Fruit fly (Drosophila melanogaster) whole organism, embryonic: ENCODE data around the gene edin.

Source experiments
- CG10431 ChIP-seq: fragments of 200-800 bp; sonication (Bioruptor generic); optimal IDR thresholded peaks from 3 replicates; lab custom pipeline; 2018; ENCODE audit warnings: missing biosample characterization, mild to moderate bottlenecking, missing genetic modification characterization
- CG12104 ChIP-seq: fragments of 200-800 bp; sonication (Bioruptor generic); optimal IDR thresholded peaks from 3 replicates; lab custom pipeline; 2016; ENCODE audit warnings: missing biosample characterization, missing genetic modification characterization
- CG12155 ChIP-seq: fragments of 200-800 bp; sonication (Bioruptor generic); optimal IDR thresholded peaks from 3 replicates; lab custom pipeline; 2016; ENCODE audit warnings: missing biosample characterization, missing genetic modification characterization
- CG12219 ChIP-seq: fragments of 200-800 bp; sonication (Bioruptor generic); optimal IDR thresholded peaks from 3 replicates; lab custom pipeline; 2018; ENCODE audit warnings: missing biosample characterization, mild to moderate bottlenecking, missing genetic modification characterization
- CG1602 ChIP-seq: fragments of 200-800 bp; sonication (Bioruptor generic); optimal IDR thresholded peaks from 3 replicates; lab custom pipeline; 2016; ENCODE audit warnings: missing biosample characterization, missing genetic modification characterization
- CG16863 ChIP-seq: fragments of 200-800 bp; sonication (Bioruptor generic); optimal IDR thresholded peaks from 3 replicates; lab custom pipeline; 2016; ENCODE audit warnings: missing biosample characterization, missing genetic modification characterization
- CG17612 ChIP-seq: fragments of 200-800 bp; sonication (Bioruptor generic); IDR thresholded peaks from 2 replicates; pipeline ENCODE4 v1.3.6; 2022; ENCODE audit warnings: missing biosample characterization, missing genetic modification characterization
- CG17912 ChIP-seq: fragments of 200-800 bp; sonication (Bioruptor generic); optimal IDR thresholded peaks from 2 replicates; lab custom pipeline; 2018; ENCODE audit warnings: missing biosample characterization, mild to moderate bottlenecking, missing genetic modification characterization
- CG31365 ChIP-seq: fragments of 200-800 bp; sonication (Bioruptor generic); optimal IDR thresholded peaks from 2 replicates; lab custom pipeline; 2018; ENCODE audit warnings: missing biosample characterization, mild to moderate bottlenecking, missing genetic modification characterization
- CG31388 ChIP-seq: fragments of 200-800 bp; sonication (Bioruptor generic); optimal IDR thresholded peaks from 2 replicates; lab custom pipeline; 2016; ENCODE audit warnings: missing biosample characterization, missing genetic modification characterization
- CG4282 ChIP-seq: fragments of 200-800 bp; sonication (Bioruptor generic); optimal IDR thresholded peaks from 2 replicates; lab custom pipeline; 2016; ENCODE audit warnings: missing biosample characterization, missing genetic modification characterization
- CG5953 ChIP-seq: fragments of 200-800 bp; sonication (Bioruptor generic); IDR thresholded peaks from 2 replicates; pipeline ENCODE4 v1.3.6; 2022; ENCODE audit warnings: missing biosample characterization, missing genetic modification characterization
- CG8290 ChIP-seq, 3 experiments: fragments of 200-800 bp; sonication (Bioruptor generic); optimal IDR thresholded peaks; 2 replicates each; lab custom pipeline; 2016 to 2019; ENCODE audit warnings: missing biosample characterization in 3 of 3, missing genetic modification characterization in 3 of 3, mild to moderate bottlenecking in 2 of 3, moderate library complexity in 1 of 3
- CG8924 ChIP-seq: fragments of 200-800 bp; optimal IDR thresholded peaks from 3 replicates; lab custom pipeline; 2019; ENCODE audit warnings: missing biosample characterization, mild to moderate bottlenecking, missing genetic modification characterization, moderate library complexity
- CG9437 ChIP-seq: fragments of 200-800 bp; sonication (Bioruptor generic); optimal IDR thresholded peaks from 2 replicates; lab custom pipeline; 2018; ENCODE audit warnings: missing biosample characterization, mild to moderate bottlenecking, missing genetic modification characterization
- Dbx ChIP-seq: fragments of 200-800 bp; sonication (Bioruptor generic); IDR thresholded peaks from 3 replicates; pipeline ENCODE4 v1.3.6; 2022; ENCODE audit warnings: missing biosample characterization, missing genetic modification characterization
- Dll ChIP-seq: fragments of 200-800 bp; sonication (Bioruptor generic); IDR thresholded peaks from 4 replicates; pipeline ENCODE4 v1.3.6; 2022; ENCODE audit warnings: missing biosample characterization, missing genetic modification characterization; ENCODE audit not compliant: partially characterized antibody
- E2f2 ChIP-seq: fragments of 200-800 bp; sonication (Bioruptor generic); IDR thresholded peaks from 2 replicates; pipeline ENCODE4 v1.3.6; 2022; ENCODE audit warnings: missing biosample characterization, missing genetic modification characterization
- HHEX ChIP-seq: fragments of 200-800 bp; sonication (Bioruptor generic); optimal IDR thresholded peaks from 3 replicates; lab custom pipeline; 2017; ENCODE audit warnings: missing biosample characterization, mild to moderate bottlenecking, missing genetic modification characterization, missing genetic modification reagents
- Hey ChIP-seq: fragments of 200-800 bp; sonication (Bioruptor generic); optimal IDR thresholded peaks from 3 replicates; lab custom pipeline; 2018; ENCODE audit warnings: missing biosample characterization, mild to moderate bottlenecking, missing genetic modification characterization
- Hmr ChIP-seq: fragments of 200-800 bp; sonication (Bioruptor generic); optimal IDR thresholded peaks from 3 replicates; lab custom pipeline; 2017; ENCODE audit warnings: mild to moderate bottlenecking, missing biosample characterization, missing genetic modification reagents, missing genetic modification characterization
- Lpt ChIP-seq: fragments of >200 bp; optimal IDR thresholded peaks from 2 replicates; lab custom pipeline; 2018; ENCODE audit warnings: missing biosample characterization, missing genetic modification characterization
- NfI ChIP-seq: fragments of 200-800 bp; sonication (Bioruptor generic); optimal IDR thresholded peaks from 3 replicates; lab custom pipeline; 2018; ENCODE audit warnings: missing biosample characterization, mild to moderate bottlenecking, missing genetic modification characterization, moderate library complexity
- Opbp ChIP-seq: fragments of 200-800 bp; sonication (Bioruptor generic); IDR thresholded peaks from 3 replicates; pipeline ENCODE4 v1.3.6; 2022; ENCODE audit warnings: missing biosample characterization, missing genetic modification characterization; ENCODE audit not compliant: partially characterized antibody
- Optix ChIP-seq: fragments of 200-800 bp; sonication (Bioruptor generic); IDR thresholded peaks from 3 replicates; pipeline ENCODE4 v1.3.6; 2022; ENCODE audit warnings: missing biosample characterization, missing genetic modification characterization
- Stat92E ChIP-seq, 3 experiments: fragments of >200 bp in 2 of 3; fragments of 200-800 bp in 1 of 3; sonication (Bioruptor generic) in 1 of 3; optimal IDR thresholded peaks; 2 replicates each; lab custom pipeline; 2017 to 2019; ENCODE audit warnings: missing biosample characterization in 3 of 3, missing genetic modification characterization in 3 of 3, mild to moderate bottlenecking in 1 of 3, moderate library complexity in 1 of 3
- Taf1 ChIP-seq: fragments of 200-800 bp; sonication (Bioruptor generic); IDR thresholded peaks from 2 replicates; pipeline ENCODE4 v1.3.6; 2022; ENCODE audit warnings: missing biosample characterization, missing genetic modification characterization
- Trl ChIP-seq, 3 experiments: fragments of >200 bp in 2 of 3; fragments of 200-800 bp in 1 of 3; sonication (Bioruptor generic) in 1 of 3; optimal IDR thresholded peaks; 2 replicates in 1 of 3; 3 replicates in 2 of 3; lab custom pipeline; 2016 to 2017; ENCODE audit warnings: missing biosample characterization in 1 of 3, missing genetic modification characterization in 1 of 3
- bbx ChIP-seq: fragments of 200-800 bp; sonication (Bioruptor generic); IDR thresholded peaks from 2 replicates; pipeline ENCODE4 v1.3.6; 2022; ENCODE audit warnings: missing biosample characterization, missing genetic modification characterization; ENCODE audit not compliant: partially characterized antibody
- bsh ChIP-seq, 2 experiments: fragments of 200-800 bp; sonication (Bioruptor generic); optimal IDR thresholded peaks; 2 replicates each; lab custom pipeline; 2017 to 2018; ENCODE audit warnings: mild to moderate bottlenecking in 2 of 2, missing biosample characterization in 2 of 2, missing genetic modification characterization in 2 of 2, moderate library complexity in 1 of 2
- cwo ChIP-seq: fragments of 200-800 bp; sonication (Bioruptor generic); optimal IDR thresholded peaks from 3 replicates; lab custom pipeline; 2017; ENCODE audit warnings: missing biosample characterization, missing genetic modification characterization, mild to moderate bottlenecking, moderate library complexity, missing genetic modification reagents
- dpn ChIP-seq, 2 experiments: fragments of 200-800 bp; sonication (Bioruptor generic); optimal IDR thresholded peaks; 3 replicates each; lab custom pipeline; 2016; ENCODE audit warnings: missing biosample characterization in 2 of 2, missing genetic modification characterization in 2 of 2
- exex ChIP-seq: fragments of 200-800 bp; sonication (Bioruptor generic); optimal IDR thresholded peaks from 4 replicates; lab custom pipeline; 2018; ENCODE audit warnings: missing biosample characterization, mild to moderate bottlenecking, missing genetic modification characterization, moderate library complexity
- ftz-f1 ChIP-seq: fragments of 200-800 bp; sonication (Bioruptor generic); optimal IDR thresholded peaks from 2 replicates; lab custom pipeline; 2016; ENCODE audit warnings: missing biosample characterization, missing genetic modification characterization
- gfzf ChIP-seq: fragments of 200-800 bp; sonication (Bioruptor generic); optimal IDR thresholded peaks from 2 replicates; lab custom pipeline; 2016; ENCODE audit warnings: missing biosample characterization, mild to moderate bottlenecking, missing genetic modification characterization, moderate library complexity
- hkb ChIP-seq, 2 experiments: fragments of 200-800 bp in 1 of 2; fragments of >200 bp in 1 of 2; sonication (Bioruptor generic) in 1 of 2; IDR thresholded peaks in 1 of 2; optimal IDR thresholded peaks in 1 of 2; 2 replicates each; pipeline versions ENCODE4 v1.3.6 to Lab custom; 2017 to 2022; ENCODE audit warnings: missing biosample characterization in 1 of 2, missing genetic modification characterization in 1 of 2
- inv ChIP-seq: fragments of 200-800 bp; sonication (Bioruptor generic); IDR thresholded peaks from 2 replicates; pipeline ENCODE4 v1.3.6; 2022; ENCODE audit warnings: missing biosample characterization, missing genetic modification characterization; ENCODE audit not compliant: partially characterized antibody
- otp ChIP-seq: fragments of 200-800 bp; sonication (Bioruptor generic); IDR thresholded peaks from 3 replicates; pipeline ENCODE4, ENCODE4 v1.3.6; 2022; ENCODE audit warnings: missing biosample characterization, missing genetic modification characterization
- sens-2 ChIP-seq: fragments of 200-800 bp; sonication (Bioruptor generic); IDR thresholded peaks from 2 replicates; pipeline ENCODE4 v1.3.6; 2022; ENCODE audit warnings: missing biosample characterization, missing genetic modification characterization
- slp2 ChIP-seq: fragments of 200-800 bp; sonication (Bioruptor generic); optimal IDR thresholded peaks from 2 replicates; lab custom pipeline; 2016; ENCODE audit warnings: missing biosample characterization, missing genetic modification characterization
- sna ChIP-seq: fragments of 200-800 bp; sonication (Bioruptor generic); IDR thresholded peaks from 2 replicates; pipeline ENCODE4 v1.3.6; 2022; ENCODE audit warnings: missing biosample characterization, missing genetic modification characterization; ENCODE audit not compliant: partially characterized antibody
- sob ChIP-seq: fragments of 200-800 bp; sonication (Bioruptor generic); IDR thresholded peaks from 2 replicates; pipeline ENCODE4 v1.3.6; 2022; ENCODE audit warnings: missing biosample characterization, missing genetic modification characterization
- sqz ChIP-seq: fragments of 200-800 bp; sonication (Bioruptor generic); optimal IDR thresholded peaks from 3 replicates; lab custom pipeline; 2018; ENCODE audit warnings: missing biosample characterization, mild to moderate bottlenecking, missing genetic modification characterization
- sug ChIP-seq: fragments of 200-800 bp; optimal IDR thresholded peaks from 2 replicates; lab custom pipeline; 2019; ENCODE audit warnings: missing biosample characterization, mild to moderate bottlenecking, missing genetic modification characterization, moderate library complexity
- wor ChIP-seq: fragments of 200-800 bp; sonication (Bioruptor generic); IDR thresholded peaks from 2 replicates; pipeline ENCODE4 v1.3.6; 2022; ENCODE audit warnings: missing biosample characterization, missing genetic modification characterization
- z ChIP-seq: fragments of 200-800 bp; sonication (Bioruptor generic); IDR thresholded peaks from 3 replicates; pipeline ENCODE4 v1.3.6; 2022; ENCODE audit warnings: missing biosample characterization, missing genetic modification characterization
- zfh2 ChIP-seq: fragments of 200-800 bp; sonication (Bioruptor generic); optimal IDR thresholded peaks from 2 replicates; lab custom pipeline; 2016; ENCODE audit warnings: missing biosample characterization, missing genetic modification characterization

Gene edin

dm6 chr3L:17513893-17514616 is 19.4 kb downstream of the edin start, which contains the start of the genes U4-U6-60K and CG7564 (continued):
- TF ChIP-seq hkb (optimal IDR thresholded peaks at IDR 0.05; lab: Kevin White, UChicago) (peak; percentile 61), hkb (GFP tag; IDR thresholded peaks at IDR 0.05; lab: Robert Waterston, UW) (no peak), inv (peak; percentile 99), NfI (peak; percentile 64), HHEX (peak; percentile 61), Dbx (GFP tag; lab: Robert Waterston, UW) (peak; percentile 84), cwo (GFP tag; lab: Kevin White, UChicago) (no peak), CG8924 (peak; percentile 65), slp2 (peak; percentile 22), otp (GFP tag; lab: Robert Waterston, UW) (no peak), CG31388 (GFP tag; lab: Kevin White, UChicago) (no peak), CG12219 (GFP tag; lab: Kevin White, UChicago) (no peak), Trl (optimal IDR thresholded peaks at IDR 0.05; lab: Kevin White, UChicago) (no peak), Trl (GFP tag; optimal IDR thresholded peaks at IDR 0.05; lab: Kevin White, UChicago) (peak; percentile 38), Optix (no peak), exex (peak; percentile 25), Dll (GFP tag; lab: Robert Waterston, UW) (peak; percentile 95), Opbp (peak; percentile 97), CG10431 (GFP tag; lab: Kevin White, UChicago) (no peak), sug (tag; lab: Kevin White, UChicago) (peak; percentile 74), CG1602 (GFP tag; lab: Kevin White, UChicago) (peak; percentile 61), sna (peak; percentile 91), CG9437 (GFP tag; lab: Kevin White, UChicago) (peak; percentile 77), CG16863 (GFP tag; lab: Kevin White, UChicago) (no peak), Stat92E (GFP tag; optimal IDR thresholded peaks at IDR 0.05; lab: Kevin White, UChicago) (no peak), bsh (GFP tag; optimal IDR thresholded peaks at IDR 0.05; lab: Kevin White, UChicago) (peak in 1 of 2 experiments; percentile 8), Hey (tag; lab: Kevin White, UChicago) (no peak), bbx (peak; percentile 97), gfzf (GFP tag; lab: Kevin White, UChicago) (peak; percentile 4), dpn (GFP tag; optimal IDR thresholded peaks at IDR 0.05; lab: Kevin White, UChicago) (peak; percentile 48 to 63), CG12155 (GFP tag; lab: Kevin White, UChicago) (peak; percentile 77), E2f2 (GFP tag; lab: Robert Waterston, UW) (no peak), Taf1 (GFP tag; lab: Robert Waterston, UW) (0 out of 2 replicates have a peak, but pooled peaks have one; percentile 33), CG12104 (GFP tag; lab: Kevin White, UChicago) (peak; percentile 71), z (GFP tag; lab: Robert Waterston, UW) (peak; percentile 65; the same call in 2 of the 3 replicates), CG17912 (GFP tag; lab: Kevin White, UChicago) (peak; percentile 52), sob (peak; percentile 81), CG4282 (GFP tag; lab: Kevin White, UChicago) (peak; percentile 8), CG5953 (GFP tag; lab: Robert Waterston, UW) (no peak), CG17612 (GFP tag; lab: Robert Waterston, UW) (no peak), CG8290 (GFP tag; optimal IDR thresholded peaks at IDR 0.05; lab: Kevin White, UChicago) (peak; percentile 50), CG8290 (tag; optimal IDR thresholded peaks at IDR 0.05; lab: Kevin White, UChicago) (peak in 1 of 2 experiments; percentile 76), wor (GFP tag; lab: Robert Waterston, UW) (no peak), Lpt (GFP tag; lab: Kevin White, UChicago) (no peak), sens-2 (GFP tag; lab: Robert Waterston, UW) (no peak), sqz (GFP tag; lab: Kevin White, UChicago) (no peak), ftz-f1 (GFP tag; lab: Kevin White, UChicago) (no peak), Hmr (GFP tag; lab: Kevin White, UChicago) (peak; percentile 72), zfh2 (GFP tag; lab: Kevin White, UChicago) (peak; percentile 81), CG31365 (tag; lab: Kevin White, UChicago) (no peak)
